Worm (Caenorhabditis elegans): Measurements from ENCODE around the gene dct-15.

The dct-15 gene

DNA sequence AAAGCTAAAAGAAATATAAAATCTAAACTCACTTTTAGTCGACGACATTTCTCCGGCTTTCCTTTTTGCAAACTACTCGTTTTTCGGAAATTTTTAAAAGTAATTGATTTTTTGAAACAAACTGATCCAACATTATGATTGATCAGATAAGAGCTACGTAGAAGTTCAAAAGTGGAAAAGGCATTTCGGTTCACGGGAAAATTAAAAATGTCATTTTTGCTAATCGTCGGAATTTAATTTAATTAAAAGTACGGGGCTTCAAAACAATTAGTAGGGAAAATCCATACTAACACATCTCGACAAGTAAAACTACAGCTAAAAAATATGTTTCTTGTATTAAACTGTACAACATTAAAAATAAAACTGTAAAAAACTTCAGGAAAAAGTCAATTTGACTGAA, 39.1 kb upstream of the dct-15 start, which contains the start of gene K07F5.8:
K07F5.8 (minus strand) TSS at position 101 of the 400 bp plus-strand sequence.
- TF ChIP-seq nhr-2 (tag; optimal IDR thresholded peaks at IDR 0.05) (no peak), sptf-1 (tag; optimal IDR thresholded peaks at IDR 0.05) (no peak), mep-1 (tag; optimal IDR thresholded peaks at IDR 0.05) (no peak), mls-2 (tag; optimal IDR thresholded peaks at IDR 0.05) (no peak), snpc-4 (tag; optimal IDR thresholded peaks at IDR 0.05) (no peak)

DNA sequence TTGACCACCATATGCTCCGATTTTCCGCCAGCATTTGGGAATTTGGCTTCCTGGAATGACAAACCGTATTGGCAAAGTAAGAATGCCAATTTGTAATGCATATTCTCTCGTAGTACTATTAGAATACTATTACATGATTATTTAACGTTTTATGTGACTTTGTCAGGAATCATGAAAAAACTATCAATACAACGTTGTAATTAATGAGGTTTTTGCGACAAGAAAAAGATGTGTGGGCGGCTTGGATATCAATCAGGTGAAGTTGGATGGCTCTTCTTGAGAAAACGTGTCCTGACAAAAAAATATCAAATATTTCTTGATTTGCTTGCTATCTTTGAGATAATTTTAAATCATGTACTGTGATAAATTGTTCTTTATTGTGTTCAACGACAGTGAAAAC, 37.5 kb upstream of the dct-15 start, which contains the start of gene K07F5.7:
K07F5.7 (minus strand) TSS at position 101 of the 400 bp plus-strand sequence.
- TF ChIP-seq ceh-39 (tag; optimal IDR thresholded peaks at IDR 0.05) (no peak), nhr-28 (tag; optimal IDR thresholded peaks at IDR 0.05) (no peak), mls-2 (tag; optimal IDR thresholded peaks at IDR 0.05) (no peak), tbx-8 (GFP tag; optimal IDR thresholded peaks at IDR 0.05) (no peak), nhr-12 (tag; optimal IDR thresholded peaks at IDR 0.05) (no peak), sem-2 (GFP tag; optimal IDR thresholded peaks at IDR 0.05) (no peak), lin-32 (GFP tag; optimal IDR thresholded peaks at IDR 0.05) (no peak), ham-2 (GFP tag; optimal IDR thresholded peaks at IDR 0.05) (no peak), nhr-237 (tag; optimal IDR thresholded peaks at IDR 0.05) (no peak), nhr-76 (tag; optimal IDR thresholded peaks at IDR 0.05) (no peak), M03D4.4 (tag; optimal IDR thresholded peaks at IDR 0.05) (no peak), blmp-1 (tag; optimal IDR thresholded peaks at IDR 0.05) (no peak), flh-1 (GFP tag; optimal IDR thresholded peaks at IDR 0.05) (no peak), cnd-1 (tag; optimal IDR thresholded peaks at IDR 0.05) (no peak), nhr-2 (tag; optimal IDR thresholded peaks at IDR 0.05) (no peak), elt-3 (tag; optimal IDR thresholded peaks at IDR 0.05) (no peak), ces-1 (GFP tag; optimal IDR thresholded peaks at IDR 0.05) (no peak), bed-3 (GFP tag; optimal IDR thresholded peaks at IDR 0.05) (no peak), lsy-2 (tag; optimal IDR thresholded peaks at IDR 0.05) (no peak), pha-4 (tag; optimal IDR thresholded peaks at IDR 0.05) (no peak)

ce11 chrIV:9846574-9846973, 36.0 kb upstream of the dct-15 start, which contains the start of gene K07F5.6:
Gene K07F5.6 (minus strand): TSS chrIV:9846674.
- no peak for TF ChIP-seq lin-13 (tag; optimal IDR thresholded peaks at IDR 0.05)
- TF ChIP-seq ceh-83 (GFP tag; optimal IDR thresholded peaks at IDR 0.05), result no peak
- TF ChIP-seq elt-3 (tag; optimal IDR thresholded peaks at IDR 0.05), result no peak
- no peak for TF ChIP-seq flh-1 (GFP tag; optimal IDR thresholded peaks at IDR 0.05)
- no peak for TF ChIP-seq lin-32 (GFP tag; optimal IDR thresholded peaks at IDR 0.05)
- no peak for TF ChIP-seq mls-2 (tag; optimal IDR thresholded peaks at IDR 0.05)
- TF ChIP-seq M03D4.4 (tag; optimal IDR thresholded peaks at IDR 0.05), result no peak
- TF ChIP-seq nhr-76 (tag; optimal IDR thresholded peaks at IDR 0.05), result no peak
- TF ChIP-seq hlh-1 (tag; optimal IDR thresholded peaks at IDR 0.05), result no peak

ce11 chrIV:9843760-9844159, 33.2 kb upstream of the dct-15 start, which contains the start of gene nspd-2:
Gene nspd-2 (plus strand): TSS chrIV:9844060.
- TF ChIP-seq tbx-8 (GFP tag; optimal IDR thresholded peaks at IDR 0.05) (no peak), nhr-237 (tag; optimal IDR thresholded peaks at IDR 0.05) (no peak), lin-13 (tag; optimal IDR thresholded peaks at IDR 0.05) (no peak), nhr-12 (tag; optimal IDR thresholded peaks at IDR 0.05) (no peak), nhr-76 (tag; optimal IDR thresholded peaks at IDR 0.05) (no peak), lsy-2 (tag; optimal IDR thresholded peaks at IDR 0.05) (no peak), mab-5 (tag; optimal IDR thresholded peaks at IDR 0.05) (no peak), ham-2 (GFP tag; optimal IDR thresholded peaks at IDR 0.05) (no peak), drap-1 (GFP tag; optimal IDR thresholded peaks at IDR 0.05) (no peak), unc-39 (tag; optimal IDR thresholded peaks at IDR 0.05) (no peak), bed-3 (GFP tag; optimal IDR thresholded peaks at IDR 0.05) (no peak), cnd-1 (tag; optimal IDR thresholded peaks at IDR 0.05) (no peak), elt-1 (tag; optimal IDR thresholded peaks at IDR 0.05; ENCODE audit: borderline replicate concordance, insufficient read depth) (no peak)

DNA sequence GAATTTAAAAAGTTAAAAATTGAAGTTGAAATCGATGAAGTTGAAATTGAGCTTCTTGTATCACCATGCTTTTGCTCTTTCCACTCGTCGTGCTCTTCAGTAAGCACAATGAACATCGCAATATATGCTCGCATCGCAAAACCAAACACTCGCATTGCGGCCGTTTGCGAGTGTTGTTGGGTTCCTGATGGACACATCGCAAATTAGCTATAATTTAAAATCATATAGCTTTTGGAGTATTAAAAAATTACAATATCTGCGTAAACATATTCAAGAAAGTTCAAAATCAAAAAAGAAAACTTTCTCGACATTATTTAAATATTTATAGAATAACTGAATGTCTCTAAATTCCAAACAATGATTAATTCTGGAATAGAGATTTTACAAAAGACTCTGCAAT, 31.5 kb upstream of the dct-15 start, which contains the start of gene K07F5.17:
K07F5.17 (plus strand) TSS at position 301 of the 400 bp plus-strand sequence.
- TF ChIP-seq ceh-43 (GFP tag; optimal IDR thresholded peaks at IDR 0.05) (no peak), nhr-12 (tag; optimal IDR thresholded peaks at IDR 0.05) (no peak), bed-3 (GFP tag; optimal IDR thresholded peaks at IDR 0.05) (no peak), elt-3 (tag; optimal IDR thresholded peaks at IDR 0.05) (no peak), cnd-1 (tag; optimal IDR thresholded peaks at IDR 0.05) (no peak), ces-1 (GFP tag; optimal IDR thresholded peaks at IDR 0.05) (no peak)
